Worm (Caenorhabditis elegans): ENCODE measurements around the gene Y4C6A.4.

The Y4C6A.4 gene

ce11 chrIV:5476468-5476867 is 23.7 kb downstream of the Y4C6A.4 start, which contains the start of gene T11F8.4:
T11F8.4 (minus strand) TSS chrIV:5476568.
- TF ChIP-seq ceh-19 (GFP tag; optimal IDR thresholded peaks at IDR 0.05) = no peak
- TF ChIP-seq ceh-30 (tag; optimal IDR thresholded peaks at IDR 0.05) = no peak
- no peak for TF ChIP-seq unc-86 (tag; optimal IDR thresholded peaks at IDR 0.05)
- no peak for TF ChIP-seq pax-1 (tag; optimal IDR thresholded peaks at IDR 0.05)
- TF ChIP-seq pha-2 (tag; optimal IDR thresholded peaks at IDR 0.05) = no peak
- TF ChIP-seq mec-3 (tag; optimal IDR thresholded peaks at IDR 0.05; ENCODE audit: borderline replicate concordance) = no peak
- no peak for TF ChIP-seq pqm-1 (tag; optimal IDR thresholded peaks at IDR 0.05)
- TF ChIP-seq T23F11.4 (GFP tag; optimal IDR thresholded peaks at IDR 0.05) = no peak
- no peak for TF ChIP-seq ztf-16 (tag; optimal IDR thresholded peaks at IDR 0.05)
- no peak for TF ChIP-seq pros-1 (tag; optimal IDR thresholded peaks at IDR 0.05)
- TF ChIP-seq hlh-6 (tag; optimal IDR thresholded peaks at IDR 0.05) = no peak
- no peak for TF ChIP-seq elt-4 (tag; optimal IDR thresholded peaks at IDR 0.05)
- no peak for TF ChIP-seq unc-3 (GFP tag; conservative IDR thresholded peaks at IDR 0.05)
- TF ChIP-seq unc-3 (tag; optimal IDR thresholded peaks at IDR 0.05) = no peak
- TF ChIP-seq dve-1 (tag; optimal IDR thresholded peaks at IDR 0.05) = no peak
- no peak for TF ChIP-seq unc-42 (tag; optimal IDR thresholded peaks at IDR 0.05)
- TF ChIP-seq zip-5 (tag; optimal IDR thresholded peaks at IDR 0.05) = no peak
- no peak for TF ChIP-seq ama-1 (optimal IDR thresholded peaks at IDR 0.05)

DNA sequence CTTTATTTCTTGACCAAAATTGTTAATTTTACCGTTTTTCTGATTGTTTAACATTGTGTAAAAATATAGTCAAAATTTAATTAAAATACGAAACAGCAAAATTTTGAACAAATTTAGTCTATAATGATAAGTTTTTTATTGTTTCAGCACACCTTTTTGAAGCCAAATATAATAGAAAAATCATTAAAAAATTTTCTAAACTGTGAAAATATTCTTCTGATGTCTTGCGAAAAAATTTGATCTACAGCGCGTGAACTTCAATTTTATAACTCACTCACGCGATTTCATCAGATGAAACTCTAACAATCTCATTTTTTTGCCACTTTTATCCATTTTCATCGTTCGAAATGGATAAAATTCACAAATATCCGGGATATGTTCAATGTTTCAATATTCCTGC is 26.5 kb downstream of the Y4C6A.4 start, which contains the start of gene T11F8.1:
Gene T11F8.1, plus strand, starts transcription at position 301 of the 400 bp plus-strand sequence.
- TF ChIP-seq hlh-15 (tag; optimal IDR thresholded peaks at IDR 0.05) (no peak), tbx-7 (tag; optimal IDR thresholded peaks at IDR 0.05) (no peak), elt-2 (tag; optimal IDR thresholded peaks at IDR 0.05) (no peak), ceh-48 (tag; optimal IDR thresholded peaks at IDR 0.05) (no peak), fkh-10 (GFP tag; optimal IDR thresholded peaks at IDR 0.05) (no peak), nfya-1 (tag; optimal IDR thresholded peaks at IDR 0.05) (no peak), odd-2 (tag; optimal IDR thresholded peaks at IDR 0.05) (no peak), dmd-4 (tag; optimal IDR thresholded peaks at IDR 0.05; ENCODE audit: borderline replicate concordance) (no peak)

- no peak for TF ChIP-seq pros-1 (tag; optimal IDR thresholded peaks at IDR 0.05)
- TF ChIP-seq ceh-6 (GFP tag; optimal IDR thresholded peaks at IDR 0.05) = no peak
- no peak for TF ChIP-seq pag-3 (tag; optimal IDR thresholded peaks at IDR 0.05; ENCODE audit: borderline replicate concordance)
- TF ChIP-seq hlh-15 (tag; optimal IDR thresholded peaks at IDR 0.05) = no peak
- TF ChIP-seq hlh-30 (tag; optimal IDR thresholded peaks at IDR 0.05; ENCODE audit: insufficient read depth) = no peak
- TF ChIP-seq ceh-2 (tag; optimal IDR thresholded peaks at IDR 0.05) = no peak
- TF ChIP-seq pha-2 (tag; optimal IDR thresholded peaks at IDR 0.05) = no peak
- no peak for TF ChIP-seq ceh-18 (tag; optimal IDR thresholded peaks at IDR 0.05)
- no peak for TF ChIP-seq gmeb-2 (tag; optimal IDR thresholded peaks at IDR 0.05)
- TF ChIP-seq ceh-19 (GFP tag; optimal IDR thresholded peaks at IDR 0.05) = no peak
- no peak for TF ChIP-seq sox-2 (GFP tag; IDR thresholded peaks at IDR 0.05)
- no peak for TF ChIP-seq ztf-16 (tag; optimal IDR thresholded peaks at IDR 0.05)
- no peak for TF ChIP-seq ceh-30 (tag; optimal IDR thresholded peaks at IDR 0.05)
Observed at ce11 chrIV:5482231-5482630, 29.5 kb downstream of the Y4C6A.4 start, which contains the start of gene T11F8.12. T11F8.12 (minus strand) TSS chrIV:5482331.

- TF ChIP-seq ceh-34 (tag; optimal IDR thresholded peaks at IDR 0.05) (no peak), che-1 (tag; optimal IDR thresholded peaks at IDR 0.05) (no peak), C08G9.2 (tag; optimal IDR thresholded peaks at IDR 0.05) (no peak), ceh-22 (tag; optimal IDR thresholded peaks at IDR 0.05) (no peak), hlh-6 (tag; optimal IDR thresholded peaks at IDR 0.05) (no peak), ets-4 (tag; optimal IDR thresholded peaks at IDR 0.05) (no peak), rnt-1 (tag; optimal IDR thresholded peaks at IDR 0.05) (no peak), npax-4 (tag; optimal IDR thresholded peaks at IDR 0.05) (no peak), ahr-1 (tag; optimal IDR thresholded peaks at IDR 0.05) (no peak), hlh-15 (tag; optimal IDR thresholded peaks at IDR 0.05) (no peak), pat-9 (tag; optimal IDR thresholded peaks at IDR 0.05) (no peak), elt-2 (tag; optimal IDR thresholded peaks at IDR 0.05) (no peak), mec-3 (tag; optimal IDR thresholded peaks at IDR 0.05; ENCODE audit: borderline replicate concordance) (no peak), C38D4.7 (GFP tag; optimal IDR thresholded peaks at IDR 0.05) (no peak), Y22D7AL.16 (tag; optimal IDR thresholded peaks at IDR 0.05) (no peak), ztf-16 (tag; optimal IDR thresholded peaks at IDR 0.05) (no peak), nhr-232 (tag; optimal IDR thresholded peaks at IDR 0.05) (no peak), unc-86 (tag; optimal IDR thresholded peaks at IDR 0.05) (no peak)
Observed at ce11 chrIV:5482723-5483122, 30.0 kb downstream of the Y4C6A.4 start, which contains the start of gene T11F8.5. T11F8.5 (plus strand) TSS chrIV:5483023.

Measured in whole organism, late embryonic.